Worm (Caenorhabditis elegans): Measurements from ENCODE around the gene C50D2.2.

C50D2.2 gene

ce11 chrII:122494-122893 lies 13.5 kb downstream of the C50D2.2 start:
- TF ChIP-seq aly-1 (tag; optimal IDR thresholded peaks at IDR 0.05) (no peak), sea-1 (GFP tag; conservative IDR thresholded peaks at IDR 0.05) (no peak), ama-1 (optimal IDR thresholded peaks at IDR 0.05) (no peak), ceh-13 (GFP tag; optimal IDR thresholded peaks at IDR 0.05) (no peak), tbx-37 (GFP tag; conservative IDR thresholded peaks at IDR 0.05) (no peak), scrt-1 (GFP tag; IDR thresholded peaks at IDR 0.05) (no peak)

- TF ChIP-seq pes-1 (GFP tag; IDR thresholded peaks at IDR 0.05) (no peak), hmbx-1 (tag; optimal IDR thresholded peaks at IDR 0.05) (no peak), scrt-1 (GFP tag; IDR thresholded peaks at IDR 0.05) (no peak), B0310.2 (tag; optimal IDR thresholded peaks at IDR 0.05) (no peak), tra-4 (tag; optimal IDR thresholded peaks at IDR 0.05) (no peak), ets-7 (tag; optimal IDR thresholded peaks at IDR 0.05) (no peak)
Observed at ce11 chrII:124904-125303, 15.9 kb downstream of the C50D2.2 start, which contains the start of gene nmur-2. Gene nmur-2, minus strand, starts transcription at chrII:125004.

ce11 chrII:128929-129328 lies 20.0 kb downstream of the C50D2.2 start, which contains the start of gene srd-3:
Gene srd-3, minus strand, starts transcription at chrII:129029.
- TF ChIP-seq pes-1 (GFP tag; IDR thresholded peaks at IDR 0.05) (no peak), sea-1 (GFP tag; conservative IDR thresholded peaks at IDR 0.05) (no peak), tra-4 (tag; optimal IDR thresholded peaks at IDR 0.05) (no peak), ceh-13 (GFP tag; optimal IDR thresholded peaks at IDR 0.05) (no peak), scrt-1 (GFP tag; IDR thresholded peaks at IDR 0.05) (no peak), hnd-1 (tag; optimal IDR thresholded peaks at IDR 0.05) (no peak)

ce11 chrII:129770-130169 lies 20.8 kb downstream of the C50D2.2 start:
- no peak for TF ChIP-seq tra-4 (tag; optimal IDR thresholded peaks at IDR 0.05)
- TF ChIP-seq tbx-11 (GFP tag; IDR thresholded peaks at IDR 0.05): no peak
- TF ChIP-seq ama-1 (optimal IDR thresholded peaks at IDR 0.05): no peak
- TF ChIP-seq F13C5.2 (tag; optimal IDR thresholded peaks at IDR 0.05): no peak
- no peak for TF ChIP-seq tbx-37 (GFP tag; conservative IDR thresholded peaks at IDR 0.05)

- no peak for TF ChIP-seq hmbx-1 (tag; optimal IDR thresholded peaks at IDR 0.05)
- TF ChIP-seq F13C5.2 (tag; optimal IDR thresholded peaks at IDR 0.05): no peak
- no peak for TF ChIP-seq B0310.2 (tag; optimal IDR thresholded peaks at IDR 0.05)
Observed at ce11 chrII:133548-134275, 24.7 kb downstream of the C50D2.2 start, which contains the start of gene cwn-1. Gene cwn-1, minus strand, starts transcription at chrII:133598.

ce11 chrII:135166-135565 lies 26.2 kb downstream of the C50D2.2 start, which contains the start of gene K10B4.1:
Gene K10B4.1, plus strand, starts transcription at chrII:135466.
- TF ChIP-seq hmg-4 (GFP tag; optimal IDR thresholded peaks at IDR 0.05) (no peak), hnd-1 (tag; optimal IDR thresholded peaks at IDR 0.05) (no peak), ets-7 (tag; optimal IDR thresholded peaks at IDR 0.05) (no peak), flt-1 (GFP tag; IDR thresholded peaks at IDR 0.05) (no peak), pes-1 (GFP tag; IDR thresholded peaks at IDR 0.05) (no peak), ceh-13 (GFP tag; optimal IDR thresholded peaks at IDR 0.05) (no peak), hmbx-1 (tag; optimal IDR thresholded peaks at IDR 0.05) (no peak), aly-1 (tag; optimal IDR thresholded peaks at IDR 0.05) (no peak)

- TF ChIP-seq B0310.2 (tag; optimal IDR thresholded peaks at IDR 0.05): no peak
Observed at ce11 chrII:146933-147332, 38.0 kb downstream of the C50D2.2 start, which contains the start of gene T25D3.4. Gene T25D3.4, plus strand, starts transcription at chrII:147233.

ce11 chrII:151495-151894 lies 42.5 kb downstream of the C50D2.2 start:
- TF ChIP-seq ceh-13 (GFP tag; optimal IDR thresholded peaks at IDR 0.05) (no peak), hmg-4 (GFP tag; optimal IDR thresholded peaks at IDR 0.05) (no peak), ceh-36 (tag; optimal IDR thresholded peaks at IDR 0.05) (no peak), pes-1 (GFP tag; IDR thresholded peaks at IDR 0.05) (no peak), B0310.2 (tag; optimal IDR thresholded peaks at IDR 0.05) (no peak), flt-1 (GFP tag; IDR thresholded peaks at IDR 0.05) (no peak), hmbx-1 (tag; optimal IDR thresholded peaks at IDR 0.05) (no peak), aly-1 (tag; optimal IDR thresholded peaks at IDR 0.05) (no peak), ama-1 (optimal IDR thresholded peaks at IDR 0.05) (no peak), hnd-1 (tag; optimal IDR thresholded peaks at IDR 0.05) (no peak), scrt-1 (GFP tag; IDR thresholded peaks at IDR 0.05) (no peak), sea-1 (GFP tag; conservative IDR thresholded peaks at IDR 0.05) (no peak), ets-7 (tag; optimal IDR thresholded peaks at IDR 0.05) (no peak), tra-4 (tag; optimal IDR thresholded peaks at IDR 0.05) (no peak)

- TF ChIP-seq hnd-1 (tag; optimal IDR thresholded peaks at IDR 0.05) (no peak), tra-4 (tag; optimal IDR thresholded peaks at IDR 0.05) (no peak)
Observed at ce11 chrII:152283-152682, 43.3 kb downstream of the C50D2.2 start, which contains the start of gene T25D3.3. Gene T25D3.3, plus strand, starts transcription at chrII:152583.

All from whole organism, early embryonic.